Worm (Caenorhabditis elegans) whole organism, young adult: Measurements from ENCODE around the gene F43C11.3.

Experiments used
- C06A6.2 ChIP-seq: fragments of 200-800 bp; sonication (Bioruptor generic); conservative IDR thresholded peaks from 2 replicates; pipeline ENCODE4 v1.3.6; 2022; ENCODE audit warnings: missing genetic modification characterization, missing compliant biosample characterization
- F37B4.10 ChIP-seq: fragments of 200-800 bp; sonication (Bioruptor generic); IDR thresholded peaks from 2 replicates; pipeline ENCODE4 v1.3.6; 2022; ENCODE audit warnings: missing genetic modification characterization, missing compliant biosample characterization
- Y79H2A.3 ChIP-seq: fragments of 200-800 bp; sonication (Bioruptor generic); conservative IDR thresholded peaks from 2 replicates; pipeline ENCODE4 v1.3.6; 2022; ENCODE audit warnings: missing genetic modification reagents, missing genetic modification characterization, missing compliant biosample characterization
- atf-7 ChIP-seq: sonication (generic microtip); optimal IDR thresholded peaks from 2 replicates; lab custom pipeline; 2017; ENCODE audit warnings: mild to moderate bottlenecking, missing genetic modification characterization, missing compliant biosample characterization
- dpl-1 ChIP-seq: fragments of 150-350 bp; optimal IDR thresholded peaks from 2 replicates; lab custom pipeline; 2014; ENCODE audit warnings: missing biosample characterization, missing genetic modification reagents, missing genetic modification characterization
- ets-4 ChIP-seq: fragments of 200-800 bp; sonication (Bioruptor generic); optimal IDR thresholded peaks from 2 replicates; lab custom pipeline; 2018; ENCODE audit warnings: mild to moderate bottlenecking, missing genetic modification characterization, missing compliant biosample characterization
- lin-40 ChIP-seq: sonication (generic microtip); optimal IDR thresholded peaks from 2 replicates; lab custom pipeline; 2016; ENCODE audit warnings: missing genetic modification characterization, mild to moderate bottlenecking, missing compliant biosample characterization, missing genotype, missing genetic modification reagents
- nhr-27 ChIP-seq: fragments of 200-800 bp; sonication (Bioruptor generic); optimal IDR thresholded peaks from 2 replicates; lab custom pipeline; 2018; ENCODE audit warnings: mild to moderate bottlenecking, missing genetic modification characterization, moderate library complexity, missing compliant biosample characterization
- unc-130 ChIP-seq: sonication (generic microtip); optimal IDR thresholded peaks from 2 replicates; lab custom pipeline; 2016; ENCODE audit warnings: missing genetic modification reagents, missing genetic modification characterization, missing compliant biosample characterization
- unc-62 ChIP-seq: fragments of 150-350 bp; optimal IDR thresholded peaks from 2 replicates; lab custom pipeline; 2014; ENCODE audit warnings: missing biosample characterization, missing genetic modification reagents, missing genetic modification characterization
- ztf-25 ChIP-seq: fragments of 200-800 bp; sonication (Bioruptor generic); IDR thresholded peaks from 2 replicates; pipeline ENCODE4 v1.3.6; 2022; ENCODE audit warnings: missing genetic modification reagents, missing genetic modification characterization, missing compliant biosample characterization

F43C11.3 gene

ce11 chrII:2399810-2400209 lies 46.7 kb downstream of the F43C11.3 start:
- TF ChIP-seq unc-130 (GFP tag; lab: Kevin White, UChicago) (no peak), F37B4.10 (GFP tag; lab: Robert Waterston, UW) (no peak), Y79H2A.3 (no peak), ztf-25 (GFP tag; lab: Robert Waterston, UW) (no peak), nhr-27 (tag; lab: Kevin White, UChicago) (no peak), dpl-1 (GFP tag; lab: Kevin White, UChicago) (no peak), atf-7 (tag; lab: Kevin White, UChicago) (no peak), lin-40 (tag; lab: Kevin White, UChicago) (no peak), C06A6.2 (no peak), unc-62 (no peak), ets-4 (GFP tag; lab: Kevin White, UChicago) (no peak)
- TF ChIP-seq, all 124 proteins: peak for 0
